Fruit fly (Drosophila melanogaster): ENCODE results near the gene CG42324.

- no peak for TF ChIP-seq Myc (optimal IDR thresholded peaks at IDR 0.05)
- no peak for TF ChIP-seq psq (GFP tag; optimal IDR thresholded peaks at IDR 0.05)
- TF ChIP-seq pan (optimal IDR thresholded peaks at IDR 0.05) = no peak
- no peak for TF ChIP-seq sv (GFP tag; optimal IDR thresholded peaks at IDR 0.05)
- no peak for TF ChIP-seq Hnf4 (GFP tag; optimal IDR thresholded peaks at IDR 0.05)
- no peak for TF ChIP-seq fru (GFP tag; optimal IDR thresholded peaks at IDR 0.05)
- TF ChIP-seq jim (GFP tag; optimal IDR thresholded peaks at IDR 0.05) = no peak
Observed at dm6 chr3L:3551008-3551407, 78.8 kb downstream of the CG42324 start.
